Worm (Caenorhabditis elegans) whole organism, L4 larva: ENCODE data around the gene rmd-3.
A peak's percentile ranks its signal among the peaks of the same experiment; 100 is the strongest.

Experiments used
- F26F4.8 ChIP-seq: fragments of 200-800 bp; sonication (Bioruptor generic); conservative IDR thresholded peaks from 2 replicates; pipeline ENCODE4 v1.3.6; 2022; ENCODE audit warnings: missing genetic modification characterization, missing compliant biosample characterization
- T20F7.1 ChIP-seq: fragments of 200-800 bp; sonication (Bioruptor generic); optimal IDR thresholded peaks from 2 replicates; lab custom pipeline; 2018; ENCODE audit warnings: mild to moderate bottlenecking, missing genetic modification characterization, missing compliant biosample characterization
- T26A8.4 ChIP-seq: fragments of 200-800 bp; sonication (Bioruptor generic); IDR thresholded peaks from 2 replicates; pipeline ENCODE4 v1.3.6; 2022; ENCODE audit warnings: missing genetic modification characterization, missing compliant biosample characterization
- Y105C5A.15 ChIP-seq: fragments of 200-800 bp; sonication (Bioruptor generic); IDR thresholded peaks from 2 replicates; pipeline ENCODE4 v1.3.6; 2022; ENCODE audit warnings: missing genetic modification characterization, missing compliant biosample characterization
- Y48G9A.11 ChIP-seq: fragments of 200-800 bp; sonication (Bioruptor generic); IDR thresholded peaks from 2 replicates; pipeline ENCODE4 v1.3.6; 2022; ENCODE audit warnings: missing genetic modification reagents, missing genetic modification characterization, missing compliant biosample characterization
- Y5F2A.4 ChIP-seq: fragments of 200-800 bp; sonication (Bioruptor generic); optimal IDR thresholded peaks from 2 replicates; lab custom pipeline; 2018; ENCODE audit warnings: mild to moderate bottlenecking, missing genetic modification characterization, missing compliant biosample characterization
- ZK337.2 ChIP-seq: fragments of 200-800 bp; sonication (Bioruptor generic); IDR thresholded peaks from 2 replicates; pipeline ENCODE4 v1.3.6; 2022; ENCODE audit warnings: missing genetic modification reagents, missing genetic modification characterization, missing compliant biosample characterization
- aha-1 ChIP-seq: fragments of 150-350 bp; peaks from one replicate; lab custom pipeline; 2014; ENCODE audit warnings: missing biosample characterization, missing genetic modification characterization
- ceh-20 ChIP-seq: fragments of 200-800 bp; sonication (Bioruptor generic); IDR thresholded peaks from 2 replicates; pipeline ENCODE4 v1.3.6; 2022; ENCODE audit warnings: missing genetic modification reagents, missing genetic modification characterization, missing compliant biosample characterization
- ceh-44 ChIP-seq: fragments of 200-800 bp; sonication (Bioruptor generic); IDR thresholded peaks from 2 replicates; pipeline ENCODE4 v1.3.6; 2022; ENCODE audit warnings: missing genetic modification reagents, missing genetic modification characterization, missing compliant biosample characterization
- ceh-62 ChIP-seq: sonication (generic microtip); optimal IDR thresholded peaks from 2 replicates; lab custom pipeline; 2017; ENCODE audit warnings: missing biosample characterization, missing genetic modification characterization
- daf-19 ChIP-seq: fragments of 200-800 bp; sonication (Bioruptor generic); conservative IDR thresholded peaks from 2 replicates; pipeline ENCODE4 v1.3.6; 2022; ENCODE audit warnings: missing genetic modification characterization, missing compliant biosample characterization
- egl-43 ChIP-seq: fragments of 200-800 bp; sonication (Bioruptor generic); IDR thresholded peaks from 2 replicates; pipeline ENCODE4 v1.3.6; 2022; ENCODE audit warnings: missing genetic modification reagents, missing genetic modification characterization, missing compliant biosample characterization
- fkh-10 ChIP-seq: fragments of 150-350 bp; optimal IDR thresholded peaks from 2 replicates; lab custom pipeline; 2014; ENCODE audit warnings: missing biosample characterization, missing genetic modification reagents, missing genetic modification characterization
- gei-8 ChIP-seq: fragments of 200-800 bp; sonication (Bioruptor generic); optimal IDR thresholded peaks from 2 replicates; lab custom pipeline; 2018; ENCODE audit warnings: mild to moderate bottlenecking, missing genetic modification characterization, missing compliant biosample characterization
- hif-1 ChIP-seq, 2 experiments: sonication (generic microtip); optimal IDR thresholded peaks; 2 replicates each; lab custom pipeline; 2016 to 2017; ENCODE audit warnings: missing compliant biosample characterization in 2 of 2, missing genetic modification characterization in 2 of 2, missing genetic modification reagents in 2 of 2, missing genotype in 2 of 2, mild to moderate bottlenecking in 1 of 2
- hmg-1.1 ChIP-seq: fragments of 200-800 bp; sonication (Bioruptor generic); IDR thresholded peaks from 2 replicates; pipeline ENCODE4 v1.3.6; 2022; ENCODE audit warnings: missing genetic modification reagents, missing genetic modification characterization, missing compliant biosample characterization
- lsy-2 ChIP-seq, 2 experiments: fragments of 150-350 bp in 1 of 2; sonication (generic microtip) in 1 of 2; optimal IDR thresholded peaks; 2 replicates each; lab custom pipeline; 2014 to 2017; ENCODE audit warnings: missing biosample characterization in 2 of 2, missing genetic modification characterization in 2 of 2
- mes-2 ChIP-seq: sonication (generic microtip); optimal IDR thresholded peaks from 2 replicates; lab custom pipeline; 2016; ENCODE audit warnings: missing genotype, mild to moderate bottlenecking, missing genetic modification characterization, missing compliant biosample characterization; ENCODE audit not compliant: poor library complexity, severe bottlenecking
- mxl-2 ChIP-seq: fragments of 200-800 bp; sonication (Bioruptor generic); conservative IDR thresholded peaks from 2 replicates; pipeline ENCODE4 v1.3.6; 2022; ENCODE audit warnings: missing genetic modification reagents, missing genetic modification characterization, missing compliant biosample characterization
- nhr-10 ChIP-seq: fragments of 150-350 bp; optimal IDR thresholded peaks from 2 replicates; lab custom pipeline; 2014; ENCODE audit warnings: missing biosample characterization, missing genetic modification characterization
- nhr-111 ChIP-seq: fragments of 200-800 bp; sonication (Bioruptor generic); optimal IDR thresholded peaks from 2 replicates; lab custom pipeline; 2018; ENCODE audit warnings: mild to moderate bottlenecking, missing genetic modification characterization, missing compliant biosample characterization
- nhr-237 ChIP-seq: sonication (generic microtip); optimal IDR thresholded peaks from 2 replicates; lab custom pipeline; 2017; ENCODE audit warnings: missing biosample characterization, missing genetic modification characterization
- nhr-25 ChIP-seq: sonication (generic microtip); optimal IDR thresholded peaks from 2 replicates; lab custom pipeline; 2017; ENCODE audit warnings: missing genetic modification characterization, mild to moderate bottlenecking, missing compliant biosample characterization, antibody characterized with exemption, moderate library complexity, borderline replicate concordance; ENCODE audit not compliant: insufficient read depth
- nhr-48 ChIP-seq: sonication (generic microtip); optimal IDR thresholded peaks from 2 replicates; lab custom pipeline; 2016; ENCODE audit warnings: mild to moderate bottlenecking, missing genetic modification characterization, missing compliant biosample characterization
- nhr-6 ChIP-seq: fragments of 150-350 bp; optimal IDR thresholded peaks from 2 replicates; lab custom pipeline; 2014; ENCODE audit warnings: missing biosample characterization, missing genetic modification characterization
- nhr-76 ChIP-seq: fragments of 150-350 bp; optimal IDR thresholded peaks from 2 replicates; lab custom pipeline; 2014; ENCODE audit warnings: missing biosample characterization, missing genetic modification characterization
- pha-4 ChIP-seq, 2 experiments: fragments of 150-350 bp in 1 of 2; fragments of 200-800 bp in 1 of 2; sonication (Bioruptor generic) in 1 of 2; IDR thresholded peaks in 1 of 2; optimal IDR thresholded peaks in 1 of 2; 2 replicates each; pipeline versions ENCODE4 v1.3.6 to Lab custom; 2014 to 2022; ENCODE audit warnings: missing genetic modification characterization in 2 of 2, missing genetic modification reagents in 2 of 2, missing biosample characterization in 1 of 2, missing compliant biosample characterization in 1 of 2
- php-3 ChIP-seq: fragments of 200-800 bp; sonication (Bioruptor generic); IDR thresholded peaks from 2 replicates; pipeline ENCODE4 v1.3.6; 2022; ENCODE audit warnings: missing genetic modification reagents, missing genetic modification characterization, missing compliant biosample characterization
- rbr-2 ChIP-seq: sonication (generic microtip); optimal IDR thresholded peaks from 2 replicates; lab custom pipeline; 2016; ENCODE audit warnings: missing genotype, missing genetic modification characterization, missing compliant biosample characterization
- sdz-12 ChIP-seq: fragments of 200-800 bp; sonication (Bioruptor generic); optimal IDR thresholded peaks from 2 replicates; lab custom pipeline; 2018; ENCODE audit warnings: mild to moderate bottlenecking, missing genetic modification characterization, missing compliant biosample characterization
- set-16 ChIP-seq: fragments of 200-800 bp; sonication (Bioruptor generic); IDR thresholded peaks from 2 replicates; pipeline ENCODE4 v1.3.6; 2022; ENCODE audit warnings: missing genetic modification reagents, missing genetic modification characterization, missing compliant biosample characterization
- snpc-4 ChIP-seq: fragments of 150-350 bp; optimal IDR thresholded peaks from 2 replicates; lab custom pipeline; 2014; ENCODE audit warnings: missing biosample characterization, missing genetic modification characterization
- spr-3 ChIP-seq: fragments of 200-800 bp; sonication (Bioruptor generic); optimal IDR thresholded peaks from 2 replicates; lab custom pipeline; 2018; ENCODE audit warnings: mild to moderate bottlenecking, missing genetic modification characterization, missing compliant biosample characterization
- tag-97 ChIP-seq: fragments of 200-800 bp; sonication (Bioruptor generic); IDR thresholded peaks from 2 replicates; pipeline ENCODE4 v1.3.6; 2022; ENCODE audit warnings: missing genetic modification characterization, missing compliant biosample characterization
- unc-62 ChIP-seq, 3 experiments: fragments of 150-350 bp in 1 of 3; sonication (generic microtip); optimal IDR thresholded peaks in 2 of 3; peaks in 1 of 3; 1 replicate in 1 of 3; 2 replicates in 2 of 3; lab custom pipeline; 2014 to 2017; ENCODE audit warnings: missing biosample characterization in 3 of 3, missing genetic modification characterization in 3 of 3, missing genetic modification reagents in 3 of 3, missing genotype in 1 of 3
- zfp-3 ChIP-seq: fragments of 200-800 bp; sonication (Bioruptor generic); conservative IDR thresholded peaks from 2 replicates; pipeline ENCODE4 v1.3.6; 2022; ENCODE audit warnings: missing genetic modification reagents, missing genetic modification characterization, missing compliant biosample characterization
- zip-2 ChIP-seq: fragments of 150-350 bp; optimal IDR thresholded peaks from 2 replicates; lab custom pipeline; 2014; ENCODE audit warnings: missing biosample characterization, missing genetic modification characterization
- ztf-7 ChIP-seq: fragments of 150-350 bp; optimal IDR thresholded peaks from 2 replicates; lab custom pipeline; 2014; ENCODE audit warnings: missing biosample characterization, missing genetic modification characterization

Gene rmd-3

ce11 chrII:11336640-11337241 lies 2.7 kb downstream of the rmd-3 start:
- TF ChIP-seq zfp-3 (GFP tag; lab: Robert Waterston, UW) (no peak), aha-1 (tag; lab: Kevin White, UChicago) (peak; percentile 91), rbr-2 (tag; lab: Kevin White, UChicago) (no peak), ceh-20 (GFP tag; lab: Robert Waterston, UW) (no peak), nhr-111 (no peak), Y105C5A.15 (GFP tag; lab: Robert Waterston, UW) (no peak), mes-2 (no peak), hmg-1.1 (GFP tag; lab: Robert Waterston, UW) (no peak), Y5F2A.4 (GFP tag; lab: Kevin White, UChicago) (no peak), ceh-62 (tag; lab: Kevin White, UChicago) (no peak), spr-3 (peak; percentile 3), daf-19 (no peak), snpc-4 (tag; lab: Kevin White, UChicago) (no peak), nhr-25 (no peak), egl-43 (no peak), nhr-76 (tag; lab: Kevin White, UChicago) (no peak), php-3 (no peak), fkh-10 (GFP tag; lab: Kevin White, UChicago) (no peak), set-16 (GFP tag; lab: Robert Waterston, UW) (peak; percentile 85), mxl-2 (GFP tag; lab: Robert Waterston, UW) (0 out of 2 replicates have a peak, but pooled peaks have one; percentile 5), gei-8 (GFP tag; lab: Kevin White, UChicago) (no peak)

ce11 chrII:11336163-11336562 lies 3.2 kb downstream of the rmd-3 start:
- TF ChIP-seq ceh-44 (GFP tag; lab: Robert Waterston, UW) (no peak), T26A8.4 (GFP tag; lab: Robert Waterston, UW) (peak; percentile 64; the same call in 1 of the 2 replicates)

ce11 chrII:11335670-11336069 lies 3.7 kb downstream of the rmd-3 start:
- no peak for TF ChIP-seq Y105C5A.15 (GFP tag; lab: Robert Waterston, UW)
- no peak for TF ChIP-seq pha-4 (GFP tag; IDR thresholded peaks at IDR 0.05; lab: Robert Waterston, UW)
- no peak for TF ChIP-seq pha-4 (tag; optimal IDR thresholded peaks at IDR 0.05; lab: Kevin White, UChicago)
- no peak for TF ChIP-seq nhr-237 (tag; lab: Kevin White, UChicago)
- peak; percentile 2 for TF ChIP-seq rbr-2 (tag; lab: Kevin White, UChicago)
- TF ChIP-seq unc-62 (GFP tag; optimal IDR thresholded peaks at IDR 0.05 in 1 of 2; lab: Kevin White, UChicago) = peak in 1 of 2 experiments; percentile 84
- TF ChIP-seq unc-62 (tag; optimal IDR thresholded peaks at IDR 0.05; lab: Kevin White, UChicago) = no peak
- no peak for TF ChIP-seq zip-2 (tag; lab: Kevin White, UChicago)
- no peak for TF ChIP-seq gei-8 (GFP tag; lab: Kevin White, UChicago)
- TF ChIP-seq F26F4.8 (GFP tag; lab: Robert Waterston, UW) = no peak
- no peak for TF ChIP-seq php-3
- no peak for TF ChIP-seq nhr-111
- no peak for TF ChIP-seq T20F7.1
- no peak for TF ChIP-seq spr-3
- TF ChIP-seq sdz-12 (GFP tag; lab: Kevin White, UChicago) = no peak
- no peak for TF ChIP-seq tag-97 (GFP tag; lab: Robert Waterston, UW)
- TF ChIP-seq aha-1 (tag; lab: Kevin White, UChicago) = peak; percentile 80
- peak; percentile 90 for TF ChIP-seq fkh-10 (GFP tag; lab: Kevin White, UChicago)
- TF ChIP-seq nhr-10 (tag; lab: Kevin White, UChicago) = no peak
- no peak for TF ChIP-seq hif-1 (tag; optimal IDR thresholded peaks at IDR 0.05; lab: Kevin White, UChicago)
- TF ChIP-seq ZK337.2 (GFP tag; lab: Robert Waterston, UW) = no peak
- TF ChIP-seq Y48G9A.11 (GFP tag; lab: Robert Waterston, UW) = no peak
- TF ChIP-seq ztf-7 (tag; lab: Kevin White, UChicago) = no peak
- peak in 1 of 2 experiments; percentile 8 for TF ChIP-seq lsy-2 (tag; optimal IDR thresholded peaks at IDR 0.05; lab: Kevin White, UChicago)
- TF ChIP-seq nhr-48 (tag; lab: Kevin White, UChicago) = no peak
- TF ChIP-seq nhr-6 (tag; lab: Kevin White, UChicago) = no peak
- TF ChIP-seq mxl-2 (GFP tag; lab: Robert Waterston, UW) = no peak
- TF ChIP-seq, all 104 proteins: peak for 5
